Fruit fly (Drosophila melanogaster): Measurements from ENCODE around the gene CG31013.

CG31013 gene

DNA sequence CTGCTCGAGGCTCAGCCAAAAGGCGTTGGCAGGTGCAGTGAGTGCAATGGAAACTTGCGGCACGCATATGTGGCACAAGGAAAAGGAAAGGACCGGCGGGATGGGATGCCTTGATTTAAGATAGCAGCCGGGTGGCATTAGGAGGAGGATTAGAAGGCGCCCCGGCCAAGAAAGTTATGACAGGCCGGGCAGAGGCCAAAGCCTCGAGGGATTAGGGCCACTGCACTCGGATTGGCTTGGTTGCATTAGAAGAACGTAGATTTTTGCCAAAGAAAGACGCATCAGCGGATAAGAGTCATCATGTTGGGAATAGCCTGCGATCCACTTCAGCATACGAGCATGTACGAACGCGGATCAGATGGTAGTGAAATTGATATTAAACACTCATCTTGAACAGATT lies 49.0 kb downstream of the CG31013 start, which contains the start of gene CG31019:
Gene CG31019, plus strand, starts transcription at position 301 of the 400 bp plus-strand sequence.
- TF ChIP-seq H2.0 (GFP tag; IDR thresholded peaks at IDR 0.05) = no peak
- no peak for TF ChIP-seq tap (tag; optimal IDR thresholded peaks at IDR 0.05)
- no peak for TF ChIP-seq twi (tag; optimal IDR thresholded peaks at IDR 0.05)
- no peak for TF ChIP-seq Sin3A (optimal IDR thresholded peaks at IDR 0.05)
- no peak for TF ChIP-seq CG1529 (GFP tag; optimal IDR thresholded peaks at IDR 0.05)
- no peak for TF ChIP-seq btn (GFP tag; optimal IDR thresholded peaks at IDR 0.05)
- TF ChIP-seq aop (GFP tag; IDR thresholded peaks at IDR 0.05) = no peak
- no peak for TF ChIP-seq oc (tag; optimal IDR thresholded peaks at IDR 0.05)
- no peak for TF ChIP-seq Nf-YB (GFP tag; optimal IDR thresholded peaks at IDR 0.05)
- no peak for TF ChIP-seq insv (GFP tag; optimal IDR thresholded peaks at IDR 0.05)
- TF ChIP-seq ap (GFP tag; IDR thresholded peaks at IDR 0.05) = no peak
- TF ChIP-seq Camta (GFP tag; optimal IDR thresholded peaks at IDR 0.05) = no peak
- no peak for TF ChIP-seq eyg (GFP tag; optimal IDR thresholded peaks at IDR 0.05)
- TF ChIP-seq CG17912 (GFP tag; optimal IDR thresholded peaks at IDR 0.05) = no peak
- no peak for TF ChIP-seq CG32532 (GFP tag; IDR thresholded peaks at IDR 0.05)
- no peak for TF ChIP-seq CG7271 (tag; optimal IDR thresholded peaks at IDR 0.05)

All from whole organism, embryonic.